Fruit fly (Drosophila melanogaster) whole organism, adult: ENCODE data around the gene sog.

Source experiments
- CG1620 ChIP-seq: fragments of 200-800 bp; sonication (Bioruptor generic); optimal IDR thresholded peaks from 2 replicates; lab custom pipeline; 2016; ENCODE audit warnings: missing biosample characterization, missing genetic modification characterization
- Mnt ChIP-seq: fragments of 200-800 bp; sonication (Bioruptor generic); optimal IDR thresholded peaks from 2 replicates; lab custom pipeline; 2016; ENCODE audit warnings: missing biosample characterization, mild to moderate bottlenecking, missing genetic modification characterization
- cic ChIP-seq: fragments of 200-800 bp; sonication (Bioruptor generic); optimal IDR thresholded peaks from 2 replicates; lab custom pipeline; 2017; ENCODE audit warnings: missing biosample characterization, mild to moderate bottlenecking, missing genetic modification characterization, moderate library complexity

DNA sequence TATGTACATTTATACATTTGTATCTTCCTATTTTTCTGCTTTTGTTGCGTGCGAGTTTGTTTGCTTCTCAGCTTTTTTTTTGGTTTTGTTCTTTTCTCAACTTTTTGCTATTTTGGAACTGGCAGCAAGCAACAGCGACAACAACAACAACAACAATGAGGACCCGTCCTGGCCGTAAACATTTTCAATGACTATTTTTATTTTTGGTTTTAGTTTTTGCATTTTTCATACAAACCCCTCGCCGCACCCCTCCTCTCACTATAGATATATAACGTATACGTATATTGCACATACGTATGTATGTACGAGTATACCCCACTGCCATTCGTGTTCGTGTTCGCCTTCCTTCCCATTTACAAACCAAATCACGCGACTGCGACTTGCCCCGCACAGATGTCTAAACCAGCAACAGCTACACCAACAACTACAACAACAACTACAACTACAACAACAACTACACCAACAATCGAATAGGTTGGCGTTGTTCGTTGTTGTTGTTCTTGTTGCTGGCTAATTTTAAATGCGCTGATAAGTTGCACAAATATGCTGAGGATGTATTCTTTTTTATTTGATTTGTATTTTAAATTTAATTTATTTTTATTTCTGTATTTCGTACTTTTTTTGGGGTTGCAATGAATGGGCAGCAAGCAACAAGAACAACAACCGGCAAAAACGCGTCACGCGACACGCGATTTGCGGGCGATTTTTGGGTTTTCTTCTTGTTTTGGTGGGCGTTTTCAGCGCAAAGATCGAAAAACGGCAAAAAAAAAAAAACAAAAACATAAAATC lies 12.6 kb downstream of the sog start:
- TF ChIP-seq Mnt (no peak), CG1620 (GFP tag; lab: Kevin White, UChicago) (no peak), cic (no peak)
